Fruit fly (Drosophila melanogaster) whole organism, embryonic: ENCODE results near the gene Adgf-C.

ENCODE experiments used
- Adf1 ChIP-seq: fragments of 200-800 bp; sonication (Bioruptor generic); IDR thresholded peaks from 2 replicates; pipeline ENCODE4 v1.3.6; 2022; ENCODE audit warnings: missing biosample characterization, missing genetic modification characterization
- Atf3 ChIP-seq: fragments of 200-800 bp; sonication (Bioruptor generic); optimal IDR thresholded peaks from 3 replicates; lab custom pipeline; 2016; ENCODE audit warnings: missing biosample characterization, missing genetic modification characterization
- CG10267 ChIP-seq: fragments of 200-800 bp; sonication (Bioruptor generic); optimal IDR thresholded peaks from 2 replicates; lab custom pipeline; 2018; ENCODE audit warnings: missing biosample characterization, mild to moderate bottlenecking, missing genetic modification characterization, moderate library complexity
- CG10274 ChIP-seq: fragments of 200-800 bp; sonication (Bioruptor generic); optimal IDR thresholded peaks from 3 replicates; lab custom pipeline; 2017; ENCODE audit warnings: missing biosample characterization, mild to moderate bottlenecking, missing genetic modification characterization
- CG11085 ChIP-seq: fragments of 200-800 bp; sonication (Bioruptor generic); IDR thresholded peaks from 2 replicates; pipeline ENCODE4 v1.3.6; 2022; ENCODE audit warnings: missing biosample characterization, missing genetic modification characterization
- CG11696 ChIP-seq: fragments of 200-800 bp; sonication (Bioruptor generic); IDR thresholded peaks from 2 replicates; pipeline ENCODE4 v1.3.6; 2022; ENCODE audit warnings: missing biosample characterization, missing genetic modification characterization
- CG13894 ChIP-seq: fragments of 200-800 bp; sonication (Bioruptor generic); optimal IDR thresholded peaks from 3 replicates; lab custom pipeline; 2018; ENCODE audit warnings: missing biosample characterization, mild to moderate bottlenecking, missing genetic modification characterization, moderate library complexity
- CG14441 ChIP-seq: fragments of 200-800 bp; sonication (Bioruptor generic); IDR thresholded peaks from 2 replicates; pipeline ENCODE4 v1.3.6; 2022; ENCODE audit warnings: missing biosample characterization, missing genetic modification characterization
- CG14860 ChIP-seq: fragments of 200-800 bp; sonication (Bioruptor generic); IDR thresholded peaks from 3 replicates; pipeline ENCODE4 v1.3.6; 2022; ENCODE audit warnings: missing biosample characterization, missing genetic modification characterization; ENCODE audit not compliant: partially characterized antibody
- CG15011 ChIP-seq: fragments of 200-800 bp; sonication (Bioruptor generic); optimal IDR thresholded peaks from 3 replicates; lab custom pipeline; 2018; ENCODE audit warnings: missing biosample characterization, mild to moderate bottlenecking, missing genetic modification characterization
- CG15269 ChIP-seq: fragments of 200-800 bp; sonication (Bioruptor generic); optimal IDR thresholded peaks from 2 replicates; lab custom pipeline; 2018; ENCODE audit warnings: missing biosample characterization, mild to moderate bottlenecking, missing genetic modification characterization, moderate library complexity
- CG16815 ChIP-seq: fragments of 200-800 bp; sonication (Bioruptor generic); optimal IDR thresholded peaks from 3 replicates; lab custom pipeline; 2017; ENCODE audit warnings: missing biosample characterization, mild to moderate bottlenecking, missing genetic modification characterization
- CG30020 ChIP-seq: fragments of 200-800 bp; optimal IDR thresholded peaks from 2 replicates; lab custom pipeline; 2019; ENCODE audit warnings: missing biosample characterization, mild to moderate bottlenecking, missing genetic modification characterization, moderate library complexity
- CG7372 ChIP-seq: fragments of 200-800 bp; sonication (Bioruptor generic); IDR thresholded peaks from 2 replicates; pipeline ENCODE4 v1.3.6; 2022; ENCODE audit warnings: missing biosample characterization, missing genetic modification characterization
- CG8089 ChIP-seq: fragments of 200-800 bp; sonication (Bioruptor generic); optimal IDR thresholded peaks from 3 replicates; lab custom pipeline; 2016; ENCODE audit warnings: missing biosample characterization, missing genetic modification characterization
- CG8765 ChIP-seq: fragments of 200-800 bp; sonication (Bioruptor generic); IDR thresholded peaks from 2 replicates; pipeline ENCODE4 v1.3.6; 2022; ENCODE audit warnings: missing biosample characterization, missing genetic modification characterization
- CG9215 ChIP-seq: fragments of 200-800 bp; sonication (Bioruptor generic); IDR thresholded peaks from 2 replicates; pipeline ENCODE4 v1.3.6; 2022; ENCODE audit warnings: missing biosample characterization, missing genetic modification characterization
- CG9817 ChIP-seq: fragments of 200-800 bp; sonication (Bioruptor generic); optimal IDR thresholded peaks from 2 replicates; lab custom pipeline; 2018; ENCODE audit warnings: missing biosample characterization, mild to moderate bottlenecking, missing genetic modification characterization, moderate library complexity
- CrebB ChIP-seq: fragments of 200-800 bp; sonication (Bioruptor generic); optimal IDR thresholded peaks from 3 replicates; lab custom pipeline; 2018; ENCODE audit warnings: missing biosample characterization, mild to moderate bottlenecking, missing genetic modification characterization
- D19B ChIP-seq: fragments of 200-800 bp; sonication (Bioruptor generic); optimal IDR thresholded peaks from 2 replicates; lab custom pipeline; 2017; ENCODE audit warnings: missing biosample characterization, mild to moderate bottlenecking, missing genetic modification characterization
- Deaf1 ChIP-seq: fragments of 200-800 bp; optimal IDR thresholded peaks from 3 replicates; lab custom pipeline; 2019; ENCODE audit warnings: missing biosample characterization, mild to moderate bottlenecking, missing genetic modification characterization, moderate library complexity
- Dp ChIP-seq: fragments of 200-800 bp; sonication (Bioruptor generic); optimal IDR thresholded peaks from 2 replicates; lab custom pipeline; 2018; ENCODE audit warnings: missing biosample characterization, mild to moderate bottlenecking, missing genetic modification characterization, moderate library complexity
- Drgx ChIP-seq: fragments of 200-800 bp; sonication (Bioruptor generic); IDR thresholded peaks from 2 replicates; pipeline ENCODE4 v1.3.6; 2022; ENCODE audit warnings: missing biosample characterization, missing genetic modification characterization
- Gsc ChIP-seq: fragments of 200-800 bp; sonication (Bioruptor generic); IDR thresholded peaks from 2 replicates; pipeline ENCODE4 v1.3.6; 2022; ENCODE audit warnings: missing biosample characterization, missing genetic modification characterization
- HLH3B ChIP-seq: fragments of 200-800 bp; sonication (Bioruptor generic); IDR thresholded peaks from 2 replicates; pipeline ENCODE4 v1.3.6; 2022; ENCODE audit warnings: missing biosample characterization, missing genetic modification characterization
- Hmr ChIP-seq: fragments of 200-800 bp; sonication (Bioruptor generic); optimal IDR thresholded peaks from 3 replicates; lab custom pipeline; 2017; ENCODE audit warnings: mild to moderate bottlenecking, missing biosample characterization, missing genetic modification reagents, missing genetic modification characterization
- Hr78 ChIP-seq, 2 experiments: fragments of 200-800 bp in 1 of 2; fragments of >200 bp in 1 of 2; sonication (Bioruptor generic) in 1 of 2; optimal IDR thresholded peaks; 2 replicates each; lab custom pipeline; 2017 to 2019; ENCODE audit warnings: missing biosample characterization in 2 of 2, missing genetic modification characterization in 2 of 2, mild to moderate bottlenecking in 1 of 2, moderate library complexity in 1 of 2
- Med ChIP-seq: fragments of 200-800 bp; sonication (Bioruptor generic); peaks from one replicate; lab custom pipeline; 2016; ENCODE audit warnings: missing biosample characterization, missing genetic modification characterization, mild to moderate bottlenecking, inconsistent platforms, moderate library complexity
- Oaz ChIP-seq: fragments of 200-800 bp; sonication (Bioruptor generic); IDR thresholded peaks from 2 replicates; pipeline ENCODE4 v1.3.6; 2022; ENCODE audit warnings: missing biosample characterization, missing genetic modification characterization
- Rx ChIP-seq: fragments of 200-800 bp; sonication (Bioruptor generic); IDR thresholded peaks from 2 replicates; pipeline ENCODE4 v1.3.6; 2022; ENCODE audit warnings: missing biosample characterization, missing genetic modification characterization
- ab ChIP-seq: fragments of 200-800 bp; sonication (Bioruptor generic); optimal IDR thresholded peaks from 2 replicates; lab custom pipeline; 2016; ENCODE audit warnings: missing biosample characterization, missing genetic modification characterization
- abd-A ChIP-seq: fragments of 200-800 bp; sonication (Bioruptor generic); optimal IDR thresholded peaks from 3 replicates; lab custom pipeline; 2019; ENCODE audit warnings: missing biosample characterization, mild to moderate bottlenecking, missing genetic modification characterization, moderate library complexity
- ac ChIP-seq: fragments of 200-800 bp; sonication (Bioruptor generic); optimal IDR thresholded peaks from 3 replicates; lab custom pipeline; 2017; ENCODE audit warnings: missing biosample characterization, mild to moderate bottlenecking, missing genetic modification characterization
- chn ChIP-seq: fragments of 200-800 bp; sonication (Bioruptor generic); optimal IDR thresholded peaks from 2 replicates; lab custom pipeline; 2016; ENCODE audit warnings: missing biosample characterization, missing genetic modification characterization
- danr ChIP-seq: fragments of 200-800 bp; sonication (Bioruptor generic); IDR thresholded peaks from 2 replicates; pipeline ENCODE4 v1.3.6; 2022; ENCODE audit warnings: missing biosample characterization, missing genetic modification characterization
- emc ChIP-seq: fragments of 200-800 bp; sonication (Bioruptor generic); optimal IDR thresholded peaks from 2 replicates; lab custom pipeline; 2016; ENCODE audit warnings: missing biosample characterization, missing genetic modification characterization
- ems ChIP-seq: fragments of 200-800 bp; sonication (Bioruptor generic); optimal IDR thresholded peaks from 3 replicates; lab custom pipeline; 2016; ENCODE audit warnings: missing biosample characterization, missing genetic modification characterization
- ftz-f1 ChIP-seq: fragments of 200-800 bp; sonication (Bioruptor generic); optimal IDR thresholded peaks from 2 replicates; lab custom pipeline; 2016; ENCODE audit warnings: missing biosample characterization, missing genetic modification characterization
- gfzf ChIP-seq: fragments of 200-800 bp; sonication (Bioruptor generic); optimal IDR thresholded peaks from 2 replicates; lab custom pipeline; 2016; ENCODE audit warnings: missing biosample characterization, mild to moderate bottlenecking, missing genetic modification characterization, moderate library complexity
- insv ChIP-seq, 2 experiments: fragments of 200-800 bp; sonication (Bioruptor generic); optimal IDR thresholded peaks; 3 replicates each; lab custom pipeline; 2016 to 2018; ENCODE audit warnings: missing biosample characterization in 2 of 2, missing genetic modification characterization in 2 of 2
- lbe ChIP-seq: fragments of 200-800 bp; sonication (Bioruptor generic); optimal IDR thresholded peaks from 2 replicates; lab custom pipeline; 2016; ENCODE audit warnings: missing biosample characterization, mild to moderate bottlenecking, missing genetic modification characterization
- pita ChIP-seq: fragments of 200-800 bp; sonication (Bioruptor generic); optimal IDR thresholded peaks from 2 replicates; lab custom pipeline; 2017; ENCODE audit warnings: missing biosample characterization, mild to moderate bottlenecking, missing genetic modification characterization
- pnt ChIP-seq: fragments of 200-800 bp; sonication (Bioruptor generic); optimal IDR thresholded peaks from 3 replicates; lab custom pipeline; 2016; ENCODE audit warnings: missing biosample characterization, missing genetic modification characterization
- pros ChIP-seq: fragments of 200-800 bp; sonication (Bioruptor generic); optimal IDR thresholded peaks from 3 replicates; lab custom pipeline; 2019; ENCODE audit warnings: missing biosample characterization, mild to moderate bottlenecking, missing genetic modification characterization, moderate library complexity
- sd ChIP-seq: fragments of 200-800 bp; sonication (Bioruptor generic); optimal IDR thresholded peaks from 3 replicates; lab custom pipeline; 2018; ENCODE audit warnings: missing biosample characterization, mild to moderate bottlenecking, missing genetic modification characterization, moderate library complexity
- sim ChIP-seq: fragments of 200-800 bp; sonication (Bioruptor generic); IDR thresholded peaks from 2 replicates; pipeline ENCODE4 v1.3.6; 2022; ENCODE audit warnings: missing biosample characterization, missing genetic modification characterization
- ttk ChIP-seq: fragments of 200-800 bp; sonication (Bioruptor generic); IDR thresholded peaks from 2 replicates; pipeline ENCODE4 v2.1.2; 2022; ENCODE audit warnings: missing biosample characterization, missing genetic modification characterization
- wek ChIP-seq: fragments of 200-800 bp; sonication (Bioruptor generic); optimal IDR thresholded peaks from 3 replicates; lab custom pipeline; 2018; ENCODE audit warnings: missing biosample characterization, mild to moderate bottlenecking, missing genetic modification characterization, moderate library complexity
- z ChIP-seq: fragments of 200-800 bp; sonication (Bioruptor generic); IDR thresholded peaks from 3 replicates; pipeline ENCODE4 v1.3.6; 2022; ENCODE audit warnings: missing biosample characterization, missing genetic modification characterization
- zen ChIP-seq: fragments of 200-800 bp; sonication (Bioruptor generic); optimal IDR thresholded peaks from 3 replicates; lab custom pipeline; 2018; ENCODE audit warnings: missing biosample characterization, mild to moderate bottlenecking, missing genetic modification characterization, moderate library complexity

Adgf-C gene

dm6 chr3R:13715674-13716454, 9.3 kb downstream of the Adgf-C start (continued):
- TF ChIP-seq CG14441 (GFP tag; lab: Robert Waterston, UW) (no peak), CG10267 (tag; lab: Kevin White, UChicago) (no peak), CG13894 (peak; percentile 51), Dp (no peak), abd-A (tag; lab: Kevin White, UChicago) (peak; percentile 11), sd (no peak), CG9215 (GFP tag; lab: Robert Waterston, UW) (no peak), Gsc (no peak), Atf3 (GFP tag; lab: Kevin White, UChicago) (no peak), Rx (no peak), sim (no peak), emc (GFP tag; lab: Kevin White, UChicago) (no peak), chn (GFP tag; lab: Kevin White, UChicago) (no peak), pnt (GFP tag; lab: Kevin White, UChicago) (no peak), gfzf (GFP tag; lab: Kevin White, UChicago) (no peak), CG10274 (peak; percentile 44), z (GFP tag; lab: Robert Waterston, UW) (peak; percentile 88), ttk (no peak), CG7372 (GFP tag; lab: Robert Waterston, UW) (no peak), CG30020 (tag; lab: Kevin White, UChicago) (no peak), CG8765 (GFP tag; lab: Robert Waterston, UW) (no peak), Oaz (GFP tag; lab: Robert Waterston, UW) (no peak), CG14860 (GFP tag; lab: Robert Waterston, UW) (no peak), insv (GFP tag; optimal IDR thresholded peaks at IDR 0.05; lab: Kevin White, UChicago) (peak in 1 of 2 experiments; percentile 66), CG8089 (GFP tag; lab: Kevin White, UChicago) (no peak), CG9817 (tag; lab: Kevin White, UChicago) (no peak), CG15269 (tag; lab: Kevin White, UChicago) (no peak), CG11696 (GFP tag; lab: Robert Waterston, UW) (no peak), ems (GFP tag; lab: Kevin White, UChicago) (no peak), Deaf1 (tag; lab: Kevin White, UChicago) (peak; percentile 4), HLH3B (GFP tag; lab: Robert Waterston, UW) (no peak), wek (GFP tag; lab: Kevin White, UChicago) (no peak), Adf1 (GFP tag; lab: Robert Waterston, UW) (no peak), pita (GFP tag; lab: Kevin White, UChicago) (no peak), Hmr (no peak), danr (GFP tag; lab: Robert Waterston, UW) (no peak), ftz-f1 (no peak), Hr78 (GFP tag; optimal IDR thresholded peaks at IDR 0.05; lab: Kevin White, UChicago) (no peak), ac (GFP tag; lab: Kevin White, UChicago) (peak; percentile 27), CG16815 (GFP tag; lab: Kevin White, UChicago) (no peak), lbe (no peak), zen (tag; lab: Kevin White, UChicago) (peak; percentile 73), CrebB (tag; lab: Kevin White, UChicago) (no peak), CG11085 (GFP tag; lab: Robert Waterston, UW) (no peak), Med (GFP tag; lab: Kevin White, UChicago) (peak; percentile 34), ab (GFP tag; lab: Kevin White, UChicago) (no peak), pros (peak; percentile 97), D19B (GFP tag; lab: Kevin White, UChicago) (peak; percentile 68), Drgx (GFP tag; lab: Robert Waterston, UW) (no peak), CG15011 (GFP tag; lab: Kevin White, UChicago) (no peak)
